Fruit fly (Drosophila melanogaster) whole organism, embryonic: ENCODE measurements around the gene CG31287.
A peak's percentile ranks its signal among the peaks of the same experiment; 100 is the strongest.

Experiments used
- CG11085 ChIP-seq: fragments of 200-800 bp; sonication (Bioruptor generic); IDR thresholded peaks from 2 replicates; pipeline ENCODE4 v1.3.6; 2022; ENCODE audit warnings: missing biosample characterization, missing genetic modification characterization
- CG11560 ChIP-seq: fragments of 200-800 bp; sonication (Bioruptor generic); IDR thresholded peaks from 3 replicates; pipeline ENCODE4 v1.3.6; 2022; ENCODE audit warnings: missing biosample characterization, missing genetic modification characterization
- CG1233 ChIP-seq: fragments of 200-800 bp; sonication (Bioruptor generic); optimal IDR thresholded peaks from 4 replicates; lab custom pipeline; 2018; ENCODE audit warnings: missing biosample characterization, mild to moderate bottlenecking, missing genetic modification characterization
- CG13123 ChIP-seq: fragments of 200-800 bp; sonication (Bioruptor generic); optimal IDR thresholded peaks from 2 replicates; lab custom pipeline; 2016; ENCODE audit warnings: missing biosample characterization, missing genetic modification characterization
- CG13624 ChIP-seq: fragments of 200-800 bp; sonication (Bioruptor generic); optimal IDR thresholded peaks from 2 replicates; lab custom pipeline; 2016; ENCODE audit warnings: missing biosample characterization, missing genetic modification characterization
- CG13894 ChIP-seq: fragments of 200-800 bp; sonication (Bioruptor generic); optimal IDR thresholded peaks from 3 replicates; lab custom pipeline; 2018; ENCODE audit warnings: missing biosample characterization, mild to moderate bottlenecking, missing genetic modification characterization, moderate library complexity
- CG16863 ChIP-seq: fragments of 200-800 bp; sonication (Bioruptor generic); optimal IDR thresholded peaks from 3 replicates; lab custom pipeline; 2016; ENCODE audit warnings: missing biosample characterization, missing genetic modification characterization
- CG17359 ChIP-seq: fragments of 200-800 bp; sonication (Bioruptor generic); optimal IDR thresholded peaks from 3 replicates; lab custom pipeline; 2018; ENCODE audit warnings: missing biosample characterization, mild to moderate bottlenecking, missing genetic modification characterization, moderate library complexity
- CG18764 ChIP-seq: fragments of 200-800 bp; sonication (Bioruptor generic); optimal IDR thresholded peaks from 3 replicates; lab custom pipeline; 2016; ENCODE audit warnings: missing biosample characterization, missing genetic modification characterization
- CG4707 ChIP-seq: fragments of 200-800 bp; sonication (Bioruptor generic); optimal IDR thresholded peaks from 2 replicates; lab custom pipeline; 2018; ENCODE audit warnings: missing biosample characterization, mild to moderate bottlenecking, missing genetic modification characterization, moderate library complexity
- CG5953 ChIP-seq: fragments of 200-800 bp; sonication (Bioruptor generic); IDR thresholded peaks from 2 replicates; pipeline ENCODE4 v1.3.6; 2022; ENCODE audit warnings: missing biosample characterization, missing genetic modification characterization
- CG6765 ChIP-seq: fragments of 200-800 bp; sonication (Bioruptor generic); optimal IDR thresholded peaks from 3 replicates; lab custom pipeline; 2017; ENCODE audit warnings: missing biosample characterization, mild to moderate bottlenecking, missing genetic modification characterization
- Camta ChIP-seq: fragments of 200-800 bp; sonication (Bioruptor generic); optimal IDR thresholded peaks from 2 replicates; lab custom pipeline; 2016; ENCODE audit warnings: missing biosample characterization, missing genetic modification characterization
- D ChIP-seq, 2 experiments: fragments of 200-800 bp in 1 of 2; fragments of >200 bp in 1 of 2; sonication (Bioruptor generic) in 1 of 2; optimal IDR thresholded peaks; 2 replicates in 1 of 2; 3 replicates in 1 of 2; lab custom pipeline; 2017; ENCODE audit warnings: mild to moderate bottlenecking in 1 of 2, missing biosample characterization in 1 of 2, missing genetic modification characterization in 1 of 2, missing genetic modification reagents in 1 of 2
- Deaf1 ChIP-seq: fragments of 200-800 bp; optimal IDR thresholded peaks from 3 replicates; lab custom pipeline; 2019; ENCODE audit warnings: missing biosample characterization, mild to moderate bottlenecking, missing genetic modification characterization, moderate library complexity
- Dek ChIP-seq: fragments of 200-800 bp; sonication (Bioruptor generic); optimal IDR thresholded peaks from 3 replicates; lab custom pipeline; 2019; ENCODE audit warnings: missing biosample characterization, mild to moderate bottlenecking, missing genetic modification characterization, moderate library complexity
- Doc2 ChIP-seq: fragments of 200-800 bp; sonication (Bioruptor generic); IDR thresholded peaks from 2 replicates; pipeline ENCODE4 v1.3.6; 2022; ENCODE audit warnings: missing biosample characterization, missing genetic modification characterization
- Dp ChIP-seq: fragments of 200-800 bp; sonication (Bioruptor generic); optimal IDR thresholded peaks from 2 replicates; lab custom pipeline; 2018; ENCODE audit warnings: missing biosample characterization, mild to moderate bottlenecking, missing genetic modification characterization, moderate library complexity
- H2.0 ChIP-seq: fragments of 200-800 bp; sonication (Bioruptor generic); IDR thresholded peaks from 2 replicates; pipeline ENCODE4 v1.3.6; 2022; ENCODE audit warnings: missing biosample characterization, missing genetic modification characterization
- HLH3B ChIP-seq: fragments of 200-800 bp; sonication (Bioruptor generic); IDR thresholded peaks from 2 replicates; pipeline ENCODE4 v1.3.6; 2022; ENCODE audit warnings: missing biosample characterization, missing genetic modification characterization
- HLH4C ChIP-seq: fragments of 200-800 bp; sonication (Bioruptor generic); IDR thresholded peaks from 3 replicates; pipeline ENCODE4 v1.3.6; 2022; ENCODE audit warnings: missing biosample characterization, missing genetic modification characterization; ENCODE audit not compliant: partially characterized antibody
- Mes4 ChIP-seq: fragments of 200-800 bp; sonication (Bioruptor generic); optimal IDR thresholded peaks from 2 replicates; lab custom pipeline; 2016; ENCODE audit warnings: missing biosample characterization, missing genetic modification characterization
- Opbp ChIP-seq: fragments of 200-800 bp; sonication (Bioruptor generic); IDR thresholded peaks from 3 replicates; pipeline ENCODE4 v1.3.6; 2022; ENCODE audit warnings: missing biosample characterization, missing genetic modification characterization; ENCODE audit not compliant: partially characterized antibody
- Poxn ChIP-seq: fragments of 200-800 bp; sonication (Bioruptor generic); IDR thresholded peaks from 2 replicates; pipeline ENCODE4 v1.3.6; 2022; ENCODE audit warnings: missing biosample characterization, missing genetic modification characterization
- Rfx ChIP-seq: fragments of 200-800 bp; sonication (Bioruptor generic); IDR thresholded peaks from 2 replicates; pipeline ENCODE4 v1.3.6; 2022; ENCODE audit warnings: missing biosample characterization, missing genetic modification characterization
- Sox102F ChIP-seq: fragments of 200-800 bp; sonication (Bioruptor generic); optimal IDR thresholded peaks from 2 replicates; lab custom pipeline; 2018; ENCODE audit warnings: missing biosample characterization, mild to moderate bottlenecking, missing genetic modification characterization, moderate library complexity
- Xbp1 ChIP-seq: fragments of 200-800 bp; sonication (Bioruptor generic); optimal IDR thresholded peaks from 3 replicates; lab custom pipeline; 2016; ENCODE audit warnings: missing biosample characterization, mild to moderate bottlenecking, missing genetic modification characterization
- abd-A ChIP-seq: fragments of 200-800 bp; sonication (Bioruptor generic); optimal IDR thresholded peaks from 3 replicates; lab custom pipeline; 2019; ENCODE audit warnings: missing biosample characterization, mild to moderate bottlenecking, missing genetic modification characterization, moderate library complexity
- cad ChIP-seq: fragments of >200 bp; optimal IDR thresholded peaks from 2 replicates; lab custom pipeline; 2017; ENCODE audit warnings: missing biosample characterization, missing genetic modification characterization
- cg ChIP-seq: fragments of 200-800 bp; sonication (Bioruptor generic); optimal IDR thresholded peaks from 3 replicates; lab custom pipeline; 2019; ENCODE audit warnings: missing biosample characterization, mild to moderate bottlenecking, missing genetic modification characterization, moderate library complexity
- chn ChIP-seq: fragments of 200-800 bp; sonication (Bioruptor generic); optimal IDR thresholded peaks from 2 replicates; lab custom pipeline; 2016; ENCODE audit warnings: missing biosample characterization, missing genetic modification characterization
- corto ChIP-seq: fragments of 200-800 bp; sonication (Bioruptor generic); optimal IDR thresholded peaks from 2 replicates; lab custom pipeline; 2016; ENCODE audit warnings: missing biosample characterization, mild to moderate bottlenecking, missing genetic modification characterization, moderate library complexity
- da ChIP-seq: fragments of 200-800 bp; sonication (Bioruptor generic); optimal IDR thresholded peaks from 2 replicates; lab custom pipeline; 2016; ENCODE audit warnings: missing biosample characterization, missing genetic modification characterization
- en ChIP-seq: fragments of 200-800 bp; sonication (Bioruptor generic); optimal IDR thresholded peaks from 2 replicates; lab custom pipeline; 2016; ENCODE audit warnings: missing biosample characterization, missing genetic modification characterization
- fd3F ChIP-seq: fragments of 200-800 bp; sonication (Bioruptor generic); optimal IDR thresholded peaks from 2 replicates; lab custom pipeline; 2018; ENCODE audit warnings: missing biosample characterization, mild to moderate bottlenecking, missing genetic modification characterization, moderate library complexity
- fd64A ChIP-seq: fragments of 200-800 bp; sonication (Bioruptor generic); optimal IDR thresholded peaks from 3 replicates; lab custom pipeline; 2018; ENCODE audit warnings: missing biosample characterization, mild to moderate bottlenecking, missing genetic modification characterization
- h ChIP-seq: fragments of >200 bp; optimal IDR thresholded peaks from 2 replicates; lab custom pipeline; 2017
- kah ChIP-seq: fragments of 200-800 bp; sonication (Bioruptor generic); optimal IDR thresholded peaks from 2 replicates; lab custom pipeline; 2018; ENCODE audit warnings: missing biosample characterization, mild to moderate bottlenecking, missing genetic modification characterization
- lbe ChIP-seq: fragments of 200-800 bp; sonication (Bioruptor generic); optimal IDR thresholded peaks from 2 replicates; lab custom pipeline; 2016; ENCODE audit warnings: missing biosample characterization, mild to moderate bottlenecking, missing genetic modification characterization
- lilli ChIP-seq: fragments of 200-800 bp; sonication (Bioruptor generic); optimal IDR thresholded peaks from 3 replicates; lab custom pipeline; 2016; ENCODE audit warnings: missing biosample characterization, missing genetic modification characterization
- luna ChIP-seq: fragments of 200-800 bp; sonication (Bioruptor generic); optimal IDR thresholded peaks from 2 replicates; lab custom pipeline; 2016; ENCODE audit warnings: missing biosample characterization, missing genetic modification characterization
- pfk ChIP-seq: fragments of 200-800 bp; sonication (Bioruptor generic); optimal IDR thresholded peaks from 2 replicates; lab custom pipeline; 2018; ENCODE audit warnings: missing biosample characterization, mild to moderate bottlenecking, missing genetic modification characterization, moderate library complexity
- psq ChIP-seq: fragments of 200-800 bp; sonication (Bioruptor generic); optimal IDR thresholded peaks from 2 replicates; lab custom pipeline; 2017; ENCODE audit warnings: missing biosample characterization, missing genetic modification characterization
- repo ChIP-seq: fragments of 200-800 bp; sonication (Bioruptor generic); optimal IDR thresholded peaks from 2 replicates; lab custom pipeline; 2016; ENCODE audit warnings: missing biosample characterization, missing genetic modification characterization
- sima ChIP-seq: fragments of 200-800 bp; sonication (Bioruptor generic); optimal IDR thresholded peaks from 2 replicates; lab custom pipeline; 2016; ENCODE audit warnings: missing biosample characterization, missing genetic modification characterization
- so ChIP-seq: fragments of 200-800 bp; sonication (Bioruptor generic); IDR thresholded peaks from 3 replicates; pipeline ENCODE4 v1.3.6; 2022; ENCODE audit warnings: missing biosample characterization, missing genetic modification characterization
- ssp ChIP-seq: fragments of 200-800 bp; sonication (Bioruptor generic); IDR thresholded peaks from 2 replicates; pipeline ENCODE4 v1.3.6; 2022; ENCODE audit warnings: missing biosample characterization, missing genetic modification characterization
- tap ChIP-seq: fragments of 200-800 bp; optimal IDR thresholded peaks from 3 replicates; lab custom pipeline; 2019; ENCODE audit warnings: missing biosample characterization, mild to moderate bottlenecking, missing genetic modification characterization, moderate library complexity
- toy ChIP-seq: fragments of 200-800 bp; sonication (Bioruptor generic); IDR thresholded peaks from 2 replicates; pipeline ENCODE4 v1.3.6; 2022; ENCODE audit warnings: missing biosample characterization, missing genetic modification characterization
- wdn ChIP-seq: fragments of 200-800 bp; sonication (Bioruptor generic); IDR thresholded peaks from 2 replicates; pipeline ENCODE4 v1.3.6; 2022; ENCODE audit warnings: missing biosample characterization, missing genetic modification characterization

The CG31287 gene

DNA sequence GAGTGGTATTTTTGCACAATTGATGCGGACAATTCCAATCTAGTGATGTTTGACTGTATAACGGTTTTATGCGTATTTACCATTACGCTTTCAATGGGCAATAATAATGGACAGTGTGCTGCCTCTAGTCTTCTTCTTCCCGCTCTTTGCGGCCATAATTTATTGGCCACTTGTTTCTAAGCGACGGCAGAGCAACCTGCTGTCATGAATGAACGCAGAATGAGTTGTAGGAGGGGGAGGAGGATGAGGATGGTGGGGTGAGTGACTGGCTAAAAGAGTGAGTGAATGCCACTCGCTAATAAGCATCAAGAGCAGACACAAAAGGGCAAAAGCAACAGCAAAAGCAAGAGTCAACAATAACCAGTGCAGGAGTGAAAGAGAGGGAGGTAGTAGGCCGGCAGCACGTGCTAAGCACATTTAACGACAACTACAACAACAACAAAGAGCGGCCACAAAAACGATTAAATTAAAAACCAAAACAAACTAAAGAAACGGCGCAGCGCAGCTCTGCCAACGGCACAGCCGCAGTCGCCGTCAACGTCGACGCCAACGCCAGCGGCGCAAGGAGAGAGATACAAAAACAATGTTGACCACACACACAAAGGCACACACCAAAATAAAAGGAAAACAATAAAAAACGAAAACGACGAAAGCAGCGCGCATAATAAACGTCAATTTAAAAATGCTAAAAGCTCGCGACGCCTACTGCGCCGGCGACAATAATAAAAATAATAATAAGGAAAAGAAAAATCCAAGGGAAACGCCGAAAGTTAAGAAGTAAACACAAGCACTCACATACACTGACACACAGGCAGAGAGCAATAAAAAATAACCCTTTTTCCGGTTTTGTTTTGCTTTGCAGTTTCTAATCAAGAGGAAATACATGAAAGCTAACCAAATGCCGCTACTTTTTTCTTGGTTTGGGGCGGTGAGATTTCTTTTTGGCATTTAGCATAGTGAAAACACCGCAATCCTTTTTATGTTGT is 25.8 kb downstream of the CG31287 start (continued):
- no peak for TF ChIP-seq Dp (GFP tag; lab: Kevin White, UChicago)
- no peak for TF ChIP-seq so (GFP tag; lab: Robert Waterston, UW)
- no peak for TF ChIP-seq tap (tag; lab: Kevin White, UChicago)
- TF ChIP-seq CG11560, result no peak
- no peak for TF ChIP-seq repo
- TF ChIP-seq HLH4C (GFP tag; lab: Robert Waterston, UW), result no peak
- TF ChIP-seq kah (GFP tag; lab: Kevin White, UChicago), result peak; percentile 92
- no peak for TF ChIP-seq h (lab: Kevin White, UChicago)
- TF ChIP-seq Xbp1 (GFP tag; lab: Kevin White, UChicago), result no peak
- no peak for TF ChIP-seq chn (GFP tag; lab: Kevin White, UChicago)
- no peak for TF ChIP-seq fd3F (GFP tag; lab: Kevin White, UChicago)
- TF ChIP-seq Dek (tag; lab: Kevin White, UChicago), result no peak
- TF ChIP-seq cad, result peak; percentile 12
- no peak for TF ChIP-seq Doc2 (GFP tag; lab: Robert Waterston, UW)
- TF ChIP-seq Mes4, result no peak
- TF ChIP-seq CG13624, result no peak
- no peak for TF ChIP-seq sima (GFP tag; lab: Kevin White, UChicago)
- TF ChIP-seq abd-A (tag; lab: Kevin White, UChicago), result peak; percentile 90
- TF ChIP-seq CG5953 (GFP tag; lab: Robert Waterston, UW), result no peak
- peak; percentile 5 for TF ChIP-seq Deaf1 (tag; lab: Kevin White, UChicago)
- TF ChIP-seq corto (GFP tag; lab: Kevin White, UChicago), result peak; percentile 38
- TF ChIP-seq en, result no peak
- no peak for TF ChIP-seq CG13123 (GFP tag; lab: Kevin White, UChicago)
- TF ChIP-seq ssp (GFP tag; lab: Robert Waterston, UW), result no peak
- no peak for TF ChIP-seq Poxn (GFP tag; lab: Robert Waterston, UW)
- no peak for TF ChIP-seq Sox102F (GFP tag; lab: Kevin White, UChicago)
- TF ChIP-seq wdn (GFP tag; lab: Robert Waterston, UW), result no peak
- no peak for TF ChIP-seq CG17359 (tag; lab: Kevin White, UChicago)
- TF ChIP-seq fd64A (GFP tag; lab: Kevin White, UChicago), result no peak
- no peak for TF ChIP-seq toy (GFP tag; lab: Robert Waterston, UW)
- TF ChIP-seq luna (GFP tag; lab: Kevin White, UChicago), result no peak
- TF ChIP-seq Camta (GFP tag; lab: Kevin White, UChicago), result no peak
- no peak for TF ChIP-seq CG6765 (GFP tag; lab: Kevin White, UChicago)
- TF ChIP-seq HLH3B (GFP tag; lab: Robert Waterston, UW), result no peak
- TF ChIP-seq CG13894 (tag; lab: Kevin White, UChicago), result no peak
- TF ChIP-seq H2.0, result no peak
- no peak for TF ChIP-seq psq
- no peak for TF ChIP-seq CG16863 (GFP tag; lab: Kevin White, UChicago)
- TF ChIP-seq lilli (GFP tag; lab: Kevin White, UChicago), result no peak
- no peak for TF ChIP-seq Rfx
- no peak for TF ChIP-seq CG4707 (GFP tag; lab: Kevin White, UChicago)
- peak; percentile 60 for TF ChIP-seq cg (GFP tag; lab: Kevin White, UChicago)
- no peak for TF ChIP-seq Opbp (GFP tag; lab: Robert Waterston, UW)
- TF ChIP-seq CG11085 (GFP tag; lab: Robert Waterston, UW), result no peak
- TF ChIP-seq CG18764, result no peak
- no peak for TF ChIP-seq da
- TF ChIP-seq pfk (GFP tag; lab: Kevin White, UChicago), result no peak
- no peak for TF ChIP-seq CG1233 (GFP tag; lab: Kevin White, UChicago)
- TF ChIP-seq D (optimal IDR thresholded peaks at IDR 0.05; lab: Kevin White, UChicago), result no peak
- no peak for TF ChIP-seq D (GFP tag; optimal IDR thresholded peaks at IDR 0.05; lab: Kevin White, UChicago)
- TF ChIP-seq lbe (GFP tag; lab: Kevin White, UChicago), result peak; percentile 39
